Worm (Caenorhabditis elegans): ENCODE data around the gene C23G10.5.

C23G10.5 gene

ce11 chrIII:6240528-6240927, 49.6 kb downstream of the C23G10.5 start, which contains the start of gene T12A2.3:
T12A2.3 (plus strand) TSS chrIII:6240828.
- TF ChIP-seq nhr-77 (tag; optimal IDR thresholded peaks at IDR 0.05) (no peak), aly-2 (tag; optimal IDR thresholded peaks at IDR 0.05) (no peak), lim-7 (GFP tag; IDR thresholded peaks at IDR 0.05) (no peak), fkh-10 (GFP tag; optimal IDR thresholded peaks at IDR 0.05) (no peak), vab-7 (GFP tag; IDR thresholded peaks at IDR 0.05) (no peak), R02D3.7 (tag; optimal IDR thresholded peaks at IDR 0.05) (no peak), madf-5 (GFP tag; IDR thresholded peaks at IDR 0.05) (no peak), pqm-1 (tag; optimal IDR thresholded peaks at IDR 0.05) (no peak), fos-1 (tag; optimal IDR thresholded peaks at IDR 0.05) (no peak), lin-29 (GFP tag; IDR thresholded peaks at IDR 0.05) (no peak), nhr-11 (tag; optimal IDR thresholded peaks at IDR 0.05) (no peak)

All from whole organism, L4 larva.